Worm (Caenorhabditis elegans) whole organism, L1 larva: ENCODE measurements around the gene ZK177.3.

Experiments used
- C04F5.9 ChIP-seq: sonication (generic microtip); optimal IDR thresholded peaks from 2 replicates; lab custom pipeline; 2016; ENCODE audit warnings: missing genetic modification characterization, missing compliant biosample characterization
- C34B4.2 ChIP-seq: sonication (generic microtip); optimal IDR thresholded peaks from 2 replicates; lab custom pipeline; 2017; ENCODE audit warnings: mild to moderate bottlenecking, missing genetic modification characterization, missing compliant biosample characterization
- F16B12.6 ChIP-seq: fragments of 150-350 bp; optimal IDR thresholded peaks from 2 replicates; lab custom pipeline; 2014; ENCODE audit warnings: missing biosample characterization, missing genetic modification characterization
- Y116A8C.19 ChIP-seq: sonication (generic microtip); optimal IDR thresholded peaks from 2 replicates; lab custom pipeline; 2016; ENCODE audit warnings: missing compliant biosample characterization, missing genetic modification characterization, borderline replicate concordance
- aha-1 ChIP-seq: fragments of 150-350 bp; optimal IDR thresholded peaks from 2 replicates; lab custom pipeline; 2014; ENCODE audit warnings: missing biosample characterization, missing genetic modification characterization
- alr-1 ChIP-seq: fragments of 200-800 bp; sonication (Bioruptor generic); optimal IDR thresholded peaks from 2 replicates; lab custom pipeline; 2018; ENCODE audit warnings: borderline replicate concordance, mild to moderate bottlenecking, missing genetic modification characterization, missing compliant biosample characterization
- aly-2 ChIP-seq: fragments of 150-350 bp; optimal IDR thresholded peaks from 2 replicates; lab custom pipeline; 2014; ENCODE audit warnings: missing biosample characterization, missing genetic modification characterization
- ama-1 ChIP-seq: fragments of 150-350 bp; optimal IDR thresholded peaks from 2 replicates; lab custom pipeline; 2014
- ceh-63 ChIP-seq: fragments of 200-800 bp; sonication (Bioruptor generic); optimal IDR thresholded peaks from 2 replicates; lab custom pipeline; 2018; ENCODE audit warnings: mild to moderate bottlenecking, missing genetic modification characterization, missing compliant biosample characterization
- ces-1 ChIP-seq: fragments of 150-350 bp; optimal IDR thresholded peaks from 2 replicates; lab custom pipeline; 2014; ENCODE audit warnings: missing biosample characterization, missing genetic modification reagents, missing genetic modification characterization
- dpl-1 ChIP-seq, 3 experiments: fragments of 150-350 bp in 2 of 3; sonication (generic microtip) in 1 of 3; optimal IDR thresholded peaks; 2 replicates each; lab custom pipeline; 2014 to 2017; ENCODE audit warnings: missing biosample characterization in 3 of 3, missing genetic modification characterization in 3 of 3, missing genetic modification reagents in 3 of 3
- dsc-1 ChIP-seq: sonication (generic microtip); optimal IDR thresholded peaks from 2 replicates; lab custom pipeline; 2016; ENCODE audit warnings: mild to moderate bottlenecking, missing genetic modification characterization, missing compliant biosample characterization
- efl-1 ChIP-seq, 4 experiments: fragments of 150-350 bp; optimal IDR thresholded peaks in 3 of 4; peaks in 1 of 4; 1 replicate in 1 of 4; 2 replicates in 3 of 4; lab custom pipeline; 2014; ENCODE audit warnings: missing biosample characterization in 2 of 4, missing genetic modification characterization in 2 of 4, missing genetic modification reagents in 2 of 4
- efl-3 ChIP-seq: fragments of 200-800 bp; sonication (Bioruptor generic); optimal IDR thresholded peaks from 2 replicates; lab custom pipeline; 2018; ENCODE audit warnings: mild to moderate bottlenecking, missing genetic modification characterization, missing compliant biosample characterization
- egl-13 ChIP-seq: sonication (generic microtip); optimal IDR thresholded peaks from 2 replicates; lab custom pipeline; 2016; ENCODE audit warnings: missing genotype, missing genetic modification reagents, missing genetic modification characterization, missing compliant biosample characterization
- egl-27 ChIP-seq, 2 experiments: fragments of 150-350 bp in 1 of 2; sonication (generic microtip); optimal IDR thresholded peaks; 3 replicates each; lab custom pipeline; 2017 to 2018; ENCODE audit warnings: missing biosample characterization in 2 of 2, missing genetic modification characterization in 2 of 2, missing genetic modification reagents in 2 of 2
- elt-2 ChIP-seq: sonication (generic microtip); optimal IDR thresholded peaks from 2 replicates; lab custom pipeline; 2016; ENCODE audit warnings: missing genetic modification characterization, mild to moderate bottlenecking, inconsistent platforms, missing compliant biosample characterization, missing genetic modification reagents
- elt-3 ChIP-seq, 6 experiments: fragments of 150-350 bp in 1 of 6; sonication (generic microtip); optimal IDR thresholded peaks; 2 replicates each; lab custom pipeline; 2017 to 2018; ENCODE audit warnings: missing biosample characterization in 6 of 6, missing genetic modification characterization in 6 of 6, inconsistent platforms in 1 of 6
- fkh-4 ChIP-seq: sonication (generic microtip); optimal IDR thresholded peaks from 2 replicates; lab custom pipeline; 2016; ENCODE audit warnings: missing compliant biosample characterization, missing genetic modification characterization, borderline replicate concordance
- fos-1 ChIP-seq: fragments of 150-350 bp; optimal IDR thresholded peaks from 2 replicates; lab custom pipeline; 2014; ENCODE audit warnings: missing biosample characterization, missing genetic modification characterization
- grh-1 ChIP-seq: fragments of 200-800 bp; sonication (Bioruptor generic); IDR thresholded peaks from 2 replicates; pipeline ENCODE4 v1.3.6; 2022; ENCODE audit warnings: missing genetic modification reagents, missing genetic modification characterization, missing compliant biosample characterization
- hlh-17 ChIP-seq: fragments of 200-800 bp; sonication (Bioruptor generic); optimal IDR thresholded peaks from 2 replicates; lab custom pipeline; 2018; ENCODE audit warnings: missing genetic modification characterization, mild to moderate bottlenecking, missing compliant biosample characterization, moderate library complexity, borderline replicate concordance
- lin-15B ChIP-seq: fragments of 150-350 bp; sonication (generic microtip); optimal IDR thresholded peaks from 3 replicates; lab custom pipeline; 2014; ENCODE audit warnings: missing biosample characterization, missing genetic modification characterization
- lin-39 ChIP-seq: fragments of 150-350 bp; optimal IDR thresholded peaks from 2 replicates; lab custom pipeline; 2014; ENCODE audit warnings: missing biosample characterization, missing genetic modification reagents, missing genetic modification characterization
- lir-3 ChIP-seq: sonication (generic microtip); optimal IDR thresholded peaks from 2 replicates; lab custom pipeline; 2016; ENCODE audit warnings: mild to moderate bottlenecking, missing genetic modification characterization, moderate library complexity, missing compliant biosample characterization; ENCODE audit not compliant: poor library complexity
- lsy-2 ChIP-seq, 2 experiments: fragments of 150-350 bp; optimal IDR thresholded peaks; 2 replicates each; lab custom pipeline; 2014; ENCODE audit warnings: missing biosample characterization in 2 of 2, missing genetic modification characterization in 2 of 2
- mdl-1 ChIP-seq, 2 experiments: fragments of 150-350 bp; optimal IDR thresholded peaks; 2 replicates each; lab custom pipeline; 2014 to 2017; ENCODE audit warnings: missing biosample characterization in 2 of 2, missing genetic modification characterization in 2 of 2, inconsistent platforms in 1 of 2
- mep-1 ChIP-seq: fragments of 150-350 bp; optimal IDR thresholded peaks from 2 replicates; lab custom pipeline; 2014; ENCODE audit warnings: missing biosample characterization, missing genetic modification characterization
- nhr-11 ChIP-seq: fragments of 150-350 bp; optimal IDR thresholded peaks from 2 replicates; lab custom pipeline; 2014; ENCODE audit warnings: missing biosample characterization, missing genetic modification characterization
- nhr-12 ChIP-seq: sonication (generic microtip); optimal IDR thresholded peaks from 2 replicates; lab custom pipeline; 2017; ENCODE audit warnings: missing biosample characterization, missing genetic modification characterization
- nhr-19 ChIP-seq: fragments of 200-800 bp; sonication (Bioruptor generic); conservative IDR thresholded peaks from 2 replicates; pipeline ENCODE4 v1.3.6; 2022; ENCODE audit warnings: missing genetic modification characterization, missing compliant biosample characterization
- nhr-237 ChIP-seq: fragments of 150-350 bp; optimal IDR thresholded peaks from 2 replicates; lab custom pipeline; 2014; ENCODE audit warnings: missing biosample characterization, missing genetic modification characterization
- nhr-28 ChIP-seq: fragments of 150-350 bp; optimal IDR thresholded peaks from 2 replicates; lab custom pipeline; 2014; ENCODE audit warnings: missing biosample characterization, missing genetic modification characterization
- nhr-77 ChIP-seq: fragments of 150-350 bp; optimal IDR thresholded peaks from 2 replicates; lab custom pipeline; 2014; ENCODE audit warnings: missing biosample characterization, missing genetic modification characterization
- nhr-85 ChIP-seq: sonication (generic microtip); peaks from one replicate; lab custom pipeline; 2016; ENCODE audit warnings: missing genetic modification characterization, inconsistent platforms, missing compliant biosample characterization
- nhr-90 ChIP-seq: sonication (generic microtip); optimal IDR thresholded peaks from 2 replicates; lab custom pipeline; 2016; ENCODE audit warnings: mild to moderate bottlenecking, missing genetic modification characterization, missing compliant biosample characterization; ENCODE audit not compliant: poor library complexity
- pag-3 ChIP-seq: sonication (generic microtip); optimal IDR thresholded peaks from 2 replicates; lab custom pipeline; 2017; ENCODE audit warnings: missing genetic modification characterization, mild to moderate bottlenecking, missing compliant biosample characterization, antibody characterized with exemption, borderline replicate concordance; ENCODE audit not compliant: insufficient read depth
- pax-3 ChIP-seq: fragments of 200-800 bp; sonication (Bioruptor generic); optimal IDR thresholded peaks from 2 replicates; lab custom pipeline; 2018; ENCODE audit warnings: mild to moderate bottlenecking, missing genetic modification characterization, moderate library complexity, missing compliant biosample characterization
- snpc-4 ChIP-seq: fragments of 150-350 bp; optimal IDR thresholded peaks from 2 replicates; lab custom pipeline; 2014; ENCODE audit warnings: missing biosample characterization, missing genetic modification characterization
- snu-23 ChIP-seq: sonication (generic microtip); optimal IDR thresholded peaks from 2 replicates; lab custom pipeline; 2016; ENCODE audit warnings: missing genetic modification characterization, missing compliant biosample characterization
- sox-4 ChIP-seq: sonication (generic microtip); optimal IDR thresholded peaks from 2 replicates; lab custom pipeline; 2016; ENCODE audit warnings: missing genetic modification characterization, missing compliant biosample characterization
- swsn-7 ChIP-seq: sonication (generic microtip); optimal IDR thresholded peaks from 2 replicates; lab custom pipeline; 2016; ENCODE audit warnings: missing genetic modification characterization, missing compliant biosample characterization
- tbx-2 ChIP-seq: sonication (generic microtip); optimal IDR thresholded peaks from 2 replicates; lab custom pipeline; 2016; ENCODE audit warnings: missing genetic modification characterization, missing compliant biosample characterization
- unc-86 ChIP-seq: sonication (generic microtip); optimal IDR thresholded peaks from 2 replicates; lab custom pipeline; 2016; ENCODE audit warnings: missing genetic modification characterization, missing compliant biosample characterization
- unc-98 ChIP-seq: fragments of 200-800 bp; sonication (Bioruptor generic); IDR thresholded peaks from 2 replicates; pipeline ENCODE4 v1.3.6; 2022; ENCODE audit warnings: missing genetic modification characterization, missing compliant biosample characterization
- xbp-1 ChIP-seq: sonication (generic microtip); optimal IDR thresholded peaks from 2 replicates; lab custom pipeline; 2016; ENCODE audit warnings: missing genetic modification characterization, missing compliant biosample characterization
- zag-1 ChIP-seq: fragments of 150-350 bp; optimal IDR thresholded peaks from 2 replicates; lab custom pipeline; 2014; ENCODE audit warnings: missing biosample characterization, missing genetic modification characterization
- zip-4 ChIP-seq: fragments of 200-800 bp; sonication (Bioruptor generic); optimal IDR thresholded peaks from 2 replicates; lab custom pipeline; 2018; ENCODE audit warnings: mild to moderate bottlenecking, missing genetic modification characterization, moderate library complexity, missing compliant biosample characterization
- ztf-11 ChIP-seq, 2 experiments: sonication (generic microtip); optimal IDR thresholded peaks; 2 replicates each; lab custom pipeline; 2016 to 2017; ENCODE audit warnings: missing genetic modification characterization in 2 of 2, missing biosample characterization in 1 of 2, missing compliant biosample characterization in 1 of 2
- ztf-4 ChIP-seq: fragments of 150-350 bp; optimal IDR thresholded peaks from 2 replicates; lab custom pipeline; 2014; ENCODE audit warnings: missing biosample characterization, missing genetic modification characterization

The ZK177.3 gene

DNA sequence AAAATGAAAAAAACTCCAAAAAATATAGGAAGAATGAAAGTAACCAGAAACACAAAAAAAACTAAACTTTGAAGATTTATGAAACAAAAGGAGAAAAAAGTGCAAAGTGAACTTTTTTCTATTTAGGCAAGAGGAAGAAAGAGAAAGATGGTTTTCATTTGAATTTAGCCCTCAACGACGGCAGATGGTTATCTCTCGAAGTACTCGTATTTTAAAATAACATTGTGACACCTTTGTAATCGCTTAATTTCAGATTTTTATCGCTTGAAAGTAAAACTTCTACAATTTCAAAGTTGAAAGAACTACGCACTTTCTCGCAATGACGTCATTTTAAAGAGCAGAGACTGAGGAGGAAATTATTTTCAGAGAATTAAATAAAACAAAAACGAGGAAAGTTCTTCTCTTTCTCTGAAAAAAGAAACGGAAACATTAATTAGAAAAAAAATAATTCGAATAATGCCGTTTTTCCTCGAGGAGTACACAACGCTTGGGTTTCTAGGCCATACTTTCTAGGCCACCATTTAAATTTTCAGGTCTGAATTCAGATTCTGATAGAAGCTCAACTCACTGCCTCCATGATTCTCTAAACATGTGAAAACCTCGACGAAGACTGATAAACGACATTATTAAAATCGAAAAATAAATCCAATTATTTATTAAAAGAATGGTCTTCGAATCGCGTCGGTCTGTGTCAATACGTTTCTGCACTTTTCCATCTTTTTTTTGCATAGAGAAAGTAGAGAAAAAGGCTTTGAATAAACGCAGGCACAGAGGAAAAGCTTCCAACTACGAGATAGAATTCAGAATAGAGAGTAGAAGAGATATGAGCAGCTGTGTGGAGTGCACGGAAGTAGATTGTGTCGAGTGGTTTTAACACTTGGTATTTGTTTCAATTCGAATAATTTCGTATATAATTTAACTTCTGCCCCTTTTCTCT lies 4.0 kb upstream of the ZK177.3 start (continued):
- no peak for TF ChIP-seq nhr-28 (tag; lab: Kevin White, UChicago)
- peak in 1 of 3 experiments; percentile 39 for TF ChIP-seq dpl-1 (GFP tag; optimal IDR thresholded peaks at IDR 0.05; lab: Kevin White, UChicago)
- TF ChIP-seq C04F5.9 = peak; percentile 40
- peak; percentile 15 for TF ChIP-seq elt-2 (tag; lab: Kevin White, UChicago)
- no peak for TF ChIP-seq pax-3 (tag; lab: Kevin White, UChicago)
- TF ChIP-seq nhr-77 (tag; lab: Kevin White, UChicago) = no peak
- TF ChIP-seq mdl-1 (tag; optimal IDR thresholded peaks at IDR 0.05; lab: Kevin White, UChicago) = no peak
- no peak for TF ChIP-seq lin-39 (tag; lab: Kevin White, UChicago)
- TF ChIP-seq Y116A8C.19 (tag; lab: Kevin White, UChicago) = no peak
- no peak for TF ChIP-seq efl-3 (GFP tag; lab: Kevin White, UChicago)
- no peak for TF ChIP-seq ces-1 (GFP tag; lab: Kevin White, UChicago)
- TF ChIP-seq alr-1 (tag; lab: Kevin White, UChicago) = no peak
- no peak for TF ChIP-seq F16B12.6 (tag; lab: Kevin White, UChicago)
- TF ChIP-seq nhr-237 (tag; lab: Kevin White, UChicago) = no peak
- TF ChIP-seq elt-3 (tag; optimal IDR thresholded peaks at IDR 0.05; lab: Kevin White, UChicago) = no peak
- TF ChIP-seq egl-27 (tag; optimal IDR thresholded peaks at IDR 0.05; lab: Kevin White, UChicago) = no peak
- TF ChIP-seq dsc-1 (tag; lab: Kevin White, UChicago) = peak; percentile 55
- TF ChIP-seq nhr-12 (tag; lab: Kevin White, UChicago) = no peak
- TF ChIP-seq ztf-4 (tag; lab: Kevin White, UChicago) = no peak
- TF ChIP-seq unc-98 (GFP tag; lab: Robert Waterston, UW) = peak; percentile 61
- TF ChIP-seq mep-1 (tag; lab: Kevin White, UChicago) = peak; percentile 15
- TF ChIP-seq nhr-90 (tag; lab: Kevin White, UChicago) = no peak
- TF ChIP-seq efl-1 (optimal IDR thresholded peaks at IDR 0.05; lab: Kevin White, UChicago) = peak; percentile 37 to 40
- peak; percentile 32 to 82 for TF ChIP-seq efl-1 (GFP tag; optimal IDR thresholded peaks at IDR 0.05 in 1 of 2; lab: Kevin White, UChicago)
- no peak for TF ChIP-seq C34B4.2 (tag; lab: Kevin White, UChicago)
- TF ChIP-seq egl-13 (tag; lab: Kevin White, UChicago) = peak; percentile 52
- TF ChIP-seq nhr-11 (tag; lab: Kevin White, UChicago) = no peak
- no peak for TF ChIP-seq zag-1 (tag; lab: Kevin White, UChicago)
- peak; percentile 54 for TF ChIP-seq lir-3 (tag; lab: Kevin White, UChicago)
- TF ChIP-seq fkh-4 (tag; lab: Kevin White, UChicago) = peak; percentile 53
- peak; percentile 1 for TF ChIP-seq xbp-1
- TF ChIP-seq nhr-85 (tag; lab: Kevin White, UChicago) = peak; percentile 78
- peak in 1 of 2 experiments; percentile 35 for TF ChIP-seq ztf-11 (tag; optimal IDR thresholded peaks at IDR 0.05; lab: Kevin White, UChicago)
- no peak for TF ChIP-seq lin-15B (tag; lab: Kevin White, UChicago)
- TF ChIP-seq pag-3 (tag; lab: Kevin White, UChicago) = no peak
- no peak for TF ChIP-seq sox-4 (tag; lab: Kevin White, UChicago)
- TF ChIP-seq grh-1 (GFP tag; lab: Robert Waterston, UW) = no peak
- TF ChIP-seq ceh-63 (GFP tag; lab: Kevin White, UChicago) = no peak
- TF ChIP-seq fos-1 (tag; lab: Kevin White, UChicago) = no peak
- TF ChIP-seq zip-4 (GFP tag; lab: Kevin White, UChicago) = no peak
- TF ChIP-seq nhr-19 (GFP tag; lab: Robert Waterston, UW) = no peak; the same call in 1 of the 2 replicates
- TF ChIP-seq aha-1 (tag; lab: Kevin White, UChicago) = no peak
- no peak for TF ChIP-seq tbx-2
- TF ChIP-seq snu-23 (GFP tag; lab: Kevin White, UChicago) = peak; percentile 17
- peak in 1 of 2 experiments; percentile 48 for TF ChIP-seq lsy-2 (tag; optimal IDR thresholded peaks at IDR 0.05; lab: Kevin White, UChicago)
- TF ChIP-seq ama-1 (lab: Kevin White, UChicago) = no peak
- peak; percentile 17 for TF ChIP-seq swsn-7 (tag; lab: Kevin White, UChicago)
- no peak for TF ChIP-seq snpc-4 (tag; lab: Kevin White, UChicago)
- no peak for TF ChIP-seq aly-2 (tag; lab: Kevin White, UChicago)
- TF ChIP-seq unc-86 (tag; lab: Kevin White, UChicago) = peak; percentile 34
- TF ChIP-seq hlh-17 = no peak
